Worm (Caenorhabditis elegans): ENCODE data around the gene Y38F1A.7.

DNA sequence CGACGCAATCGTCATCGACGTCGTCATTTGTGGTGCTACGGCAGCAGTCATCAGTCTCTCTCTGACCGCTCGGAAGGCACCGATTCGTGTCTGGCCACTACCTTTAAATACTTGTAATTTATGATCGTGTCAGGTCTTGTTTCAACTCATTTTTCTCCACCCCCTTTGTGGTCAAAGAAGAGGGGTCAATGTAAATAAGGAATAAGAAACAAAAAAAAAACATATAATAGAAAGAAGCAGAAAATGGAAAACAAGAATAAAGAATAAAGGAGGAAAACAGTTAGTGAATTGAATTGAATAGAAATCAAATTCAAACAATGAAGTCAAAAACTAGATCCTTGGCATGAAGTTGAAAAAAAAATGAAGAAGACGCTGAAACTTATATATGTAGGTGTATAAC lies 3.1 kb upstream of the Y38F1A.7 start, which contains the start of gene Y38F1A.8:
- no peak for TF ChIP-seq ces-1 (GFP tag; optimal IDR thresholded peaks at IDR 0.05)
- no peak for TF ChIP-seq pha-4 (GFP tag; IDR thresholded peaks at IDR 0.05)
- no peak for TF ChIP-seq pha-4 (tag; optimal IDR thresholded peaks at IDR 0.05)
- no peak for TF ChIP-seq rbr-2 (tag; optimal IDR thresholded peaks at IDR 0.05)
- no peak for TF ChIP-seq snpc-1.2 (GFP tag; IDR thresholded peaks at IDR 0.05)
- TF ChIP-seq spr-3 (GFP tag; optimal IDR thresholded peaks at IDR 0.05), result no peak
- TF ChIP-seq ZK546.5 (tag; optimal IDR thresholded peaks at IDR 0.05), result no peak
- no peak for TF ChIP-seq lin-13 (GFP tag; optimal IDR thresholded peaks at IDR 0.05)
- TF ChIP-seq lin-15B (tag; optimal IDR thresholded peaks at IDR 0.05), result no peak

Data from whole organism, L4 larva.